Fruit fly (Drosophila melanogaster) whole organism, embryonic: ENCODE measurements around the gene CG32206.

Source experiments
- Ada2b ChIP-seq: fragments of 200-800 bp; sonication (Bioruptor generic); IDR thresholded peaks from 2 replicates; pipeline ENCODE4 v1.3.6; 2022; ENCODE audit warnings: missing biosample characterization, missing genetic modification characterization
- Bdp1 ChIP-seq: fragments of 200-800 bp; sonication (Bioruptor generic); optimal IDR thresholded peaks from 3 replicates; lab custom pipeline; 2016; ENCODE audit warnings: missing biosample characterization, missing genetic modification characterization
- Bgb ChIP-seq: fragments of 200-800 bp; sonication (Bioruptor generic); IDR thresholded peaks from 2 replicates; pipeline ENCODE4 v1.3.6; 2022; ENCODE audit warnings: missing biosample characterization, missing genetic modification characterization; ENCODE audit not compliant: partially characterized antibody
- CG10209 ChIP-seq: fragments of 200-800 bp; sonication (Bioruptor generic); optimal IDR thresholded peaks from 3 replicates; lab custom pipeline; 2017; ENCODE audit warnings: missing biosample characterization, mild to moderate bottlenecking, missing genetic modification characterization, missing genetic modification reagents
- CG10462 ChIP-seq: fragments of 200-800 bp; sonication (Bioruptor generic); optimal IDR thresholded peaks from 2 replicates; lab custom pipeline; 2016; ENCODE audit warnings: missing biosample characterization, missing genetic modification characterization
- CG11093 ChIP-seq: fragments of 200-800 bp; sonication (Bioruptor generic); IDR thresholded peaks from 3 replicates; pipeline ENCODE4 v1.3.6; 2022; ENCODE audit warnings: missing biosample characterization, missing genetic modification characterization
- CG12104 ChIP-seq: fragments of 200-800 bp; sonication (Bioruptor generic); optimal IDR thresholded peaks from 3 replicates; lab custom pipeline; 2016; ENCODE audit warnings: missing biosample characterization, missing genetic modification characterization
- CG12155 ChIP-seq: fragments of 200-800 bp; sonication (Bioruptor generic); optimal IDR thresholded peaks from 3 replicates; lab custom pipeline; 2016; ENCODE audit warnings: missing biosample characterization, missing genetic modification characterization
- CG13894 ChIP-seq: fragments of 200-800 bp; sonication (Bioruptor generic); optimal IDR thresholded peaks from 3 replicates; lab custom pipeline; 2018; ENCODE audit warnings: missing biosample characterization, mild to moderate bottlenecking, missing genetic modification characterization, moderate library complexity
- CG14441 ChIP-seq: fragments of 200-800 bp; sonication (Bioruptor generic); IDR thresholded peaks from 2 replicates; pipeline ENCODE4 v1.3.6; 2022; ENCODE audit warnings: missing biosample characterization, missing genetic modification characterization
- CG14667 ChIP-seq: fragments of 200-800 bp; sonication (Bioruptor generic); IDR thresholded peaks from 2 replicates; pipeline ENCODE4 v1.3.6; 2022; ENCODE audit warnings: missing biosample characterization, missing genetic modification characterization
- CG14965 ChIP-seq: fragments of 200-800 bp; sonication (Bioruptor generic); optimal IDR thresholded peaks from 2 replicates; lab custom pipeline; 2016; ENCODE audit warnings: missing biosample characterization, missing genetic modification characterization, borderline replicate concordance
- CG1602 ChIP-seq: fragments of 200-800 bp; sonication (Bioruptor generic); optimal IDR thresholded peaks from 3 replicates; lab custom pipeline; 2016; ENCODE audit warnings: missing biosample characterization, missing genetic modification characterization
- CG16813 ChIP-seq: fragments of 200-800 bp; sonication (Bioruptor generic); IDR thresholded peaks from 3 replicates; pipeline ENCODE4 v1.3.6; 2022; ENCODE audit warnings: missing biosample characterization, missing genetic modification characterization; ENCODE audit not compliant: partially characterized antibody
- CG17328 ChIP-seq: fragments of 200-800 bp; sonication (Bioruptor generic); IDR thresholded peaks from 2 replicates; pipeline ENCODE4 v1.3.6; 2022; ENCODE audit warnings: missing biosample characterization, missing genetic modification characterization
- CG2120 ChIP-seq: fragments of 200-800 bp; sonication (Bioruptor generic); optimal IDR thresholded peaks from 3 replicates; lab custom pipeline; 2016; ENCODE audit warnings: missing biosample characterization, missing genetic modification characterization
- CG2202 ChIP-seq: fragments of 200-800 bp; sonication (Bioruptor generic); optimal IDR thresholded peaks from 2 replicates; lab custom pipeline; 2018; ENCODE audit warnings: missing biosample characterization, mild to moderate bottlenecking, missing genetic modification characterization
- CG30020 ChIP-seq: fragments of 200-800 bp; optimal IDR thresholded peaks from 2 replicates; lab custom pipeline; 2019; ENCODE audit warnings: missing biosample characterization, mild to moderate bottlenecking, missing genetic modification characterization, moderate library complexity
- CG31388 ChIP-seq: fragments of 200-800 bp; sonication (Bioruptor generic); optimal IDR thresholded peaks from 2 replicates; lab custom pipeline; 2016; ENCODE audit warnings: missing biosample characterization, missing genetic modification characterization
- CG34422 ChIP-seq: fragments of 200-800 bp; sonication (Bioruptor generic); IDR thresholded peaks from 3 replicates; pipeline ENCODE4 v1.3.6; 2022; ENCODE audit warnings: missing biosample characterization, missing genetic modification characterization
- CG4617 ChIP-seq: fragments of 200-800 bp; sonication (Bioruptor generic); optimal IDR thresholded peaks from 3 replicates; lab custom pipeline; 2016; ENCODE audit warnings: missing biosample characterization, missing genetic modification characterization, borderline replicate concordance
- CG5953 ChIP-seq: fragments of 200-800 bp; sonication (Bioruptor generic); IDR thresholded peaks from 2 replicates; pipeline ENCODE4 v1.3.6; 2022; ENCODE audit warnings: missing biosample characterization, missing genetic modification characterization
- CG6272 ChIP-seq: fragments of 200-800 bp; sonication (Bioruptor generic); IDR thresholded peaks from 2 replicates; pipeline ENCODE4 v1.3.6; 2022; ENCODE audit warnings: missing biosample characterization, missing genetic modification characterization
- CG7357 ChIP-seq: fragments of 200-800 bp; sonication (Bioruptor generic); IDR thresholded peaks from 3 replicates; pipeline ENCODE4 v1.3.6; 2022; ENCODE audit warnings: missing biosample characterization, missing genetic modification characterization
- CG8290 ChIP-seq, 3 experiments: fragments of 200-800 bp; sonication (Bioruptor generic); optimal IDR thresholded peaks; 2 replicates each; lab custom pipeline; 2016 to 2019; ENCODE audit warnings: missing biosample characterization in 3 of 3, missing genetic modification characterization in 3 of 3, mild to moderate bottlenecking in 2 of 3, moderate library complexity in 1 of 3
- CG9215 ChIP-seq: fragments of 200-800 bp; sonication (Bioruptor generic); IDR thresholded peaks from 2 replicates; pipeline ENCODE4 v1.3.6; 2022; ENCODE audit warnings: missing biosample characterization, missing genetic modification characterization
- CG9437 ChIP-seq: fragments of 200-800 bp; sonication (Bioruptor generic); optimal IDR thresholded peaks from 2 replicates; lab custom pipeline; 2018; ENCODE audit warnings: missing biosample characterization, mild to moderate bottlenecking, missing genetic modification characterization
- Dfd ChIP-seq, 2 experiments: fragments of >200 bp; optimal IDR thresholded peaks; 2 replicates each; lab custom pipeline; 2017; ENCODE audit warnings: missing biosample characterization in 2 of 2, missing genetic modification characterization in 2 of 2
- E2f2 ChIP-seq: fragments of 200-800 bp; sonication (Bioruptor generic); IDR thresholded peaks from 2 replicates; pipeline ENCODE4 v1.3.6; 2022; ENCODE audit warnings: missing biosample characterization, missing genetic modification characterization
- Hr3 ChIP-seq: fragments of 200-800 bp; sonication (Bioruptor generic); optimal IDR thresholded peaks from 3 replicates; lab custom pipeline; 2016; ENCODE audit warnings: missing biosample characterization, missing genetic modification characterization
- Lpt ChIP-seq: fragments of >200 bp; optimal IDR thresholded peaks from 2 replicates; lab custom pipeline; 2018; ENCODE audit warnings: missing biosample characterization, missing genetic modification characterization
- Scr ChIP-seq: fragments of 200-800 bp; sonication (Bioruptor generic); IDR thresholded peaks from 2 replicates; pipeline ENCODE4 v1.3.6; 2022; ENCODE audit warnings: missing biosample characterization, missing genetic modification characterization; ENCODE audit not compliant: partially characterized antibody
- Sry-δ ChIP-seq: fragments of 200-800 bp; sonication (Bioruptor generic); optimal IDR thresholded peaks from 2 replicates; lab custom pipeline; 2016; ENCODE audit warnings: missing biosample characterization, missing genetic modification characterization
- Taf1 ChIP-seq: fragments of 200-800 bp; sonication (Bioruptor generic); IDR thresholded peaks from 2 replicates; pipeline ENCODE4 v1.3.6; 2022; ENCODE audit warnings: missing biosample characterization, missing genetic modification characterization
- Tbp ChIP-seq: fragments of >200 bp; optimal IDR thresholded peaks from 2 replicates; lab custom pipeline; 2018; ENCODE audit warnings: missing biosample characterization, missing genetic modification characterization
- ap ChIP-seq: fragments of 200-800 bp; sonication (Bioruptor generic); IDR thresholded peaks from 2 replicates; pipeline ENCODE4 v1.3.6; 2022; ENCODE audit warnings: missing biosample characterization, missing genetic modification characterization
- ase ChIP-seq: fragments of 200-800 bp; sonication (Bioruptor generic); IDR thresholded peaks from 3 replicates; pipeline ENCODE4 v1.3.6; 2022; ENCODE audit warnings: missing biosample characterization, missing genetic modification characterization
- br ChIP-seq: fragments of >200 bp; optimal IDR thresholded peaks from 2 replicates; lab custom pipeline; 2017
- danr ChIP-seq: fragments of 200-800 bp; sonication (Bioruptor generic); IDR thresholded peaks from 2 replicates; pipeline ENCODE4 v1.3.6; 2022; ENCODE audit warnings: missing biosample characterization, missing genetic modification characterization
- dpn ChIP-seq, 2 experiments: fragments of 200-800 bp; sonication (Bioruptor generic); optimal IDR thresholded peaks; 3 replicates each; lab custom pipeline; 2016; ENCODE audit warnings: missing biosample characterization in 2 of 2, missing genetic modification characterization in 2 of 2
- fd102C ChIP-seq: fragments of 200-800 bp; sonication (Bioruptor generic); optimal IDR thresholded peaks from 2 replicates; lab custom pipeline; 2018; ENCODE audit warnings: missing biosample characterization, mild to moderate bottlenecking, missing genetic modification characterization, moderate library complexity
- gcm ChIP-seq: fragments of 200-800 bp; sonication (Bioruptor generic); optimal IDR thresholded peaks from 2 replicates; lab custom pipeline; 2019; ENCODE audit warnings: missing biosample characterization, mild to moderate bottlenecking, missing genetic modification characterization, moderate library complexity
- gcm2 ChIP-seq: fragments of 200-800 bp; sonication (Bioruptor generic); optimal IDR thresholded peaks from 2 replicates; lab custom pipeline; 2016; ENCODE audit warnings: missing biosample characterization, missing genetic modification characterization
- grau ChIP-seq: fragments of 200-800 bp; optimal IDR thresholded peaks from 3 replicates; lab custom pipeline; 2019; ENCODE audit warnings: missing biosample characterization, mild to moderate bottlenecking, missing genetic modification characterization, moderate library complexity
- gsb-n ChIP-seq: fragments of 200-800 bp; sonication (Bioruptor generic); optimal IDR thresholded peaks from 3 replicates; lab custom pipeline; 2018; ENCODE audit warnings: missing biosample characterization, mild to moderate bottlenecking, missing genetic modification characterization
- org-1 ChIP-seq: fragments of 200-800 bp; sonication (Bioruptor generic); optimal IDR thresholded peaks from 2 replicates; lab custom pipeline; 2017; ENCODE audit warnings: missing biosample characterization, missing genetic modification characterization
- scrt ChIP-seq: fragments of 200-800 bp; sonication (Bioruptor generic); optimal IDR thresholded peaks from 2 replicates; lab custom pipeline; 2018; ENCODE audit warnings: missing biosample characterization, mild to moderate bottlenecking, missing genetic modification characterization, moderate library complexity
- sim ChIP-seq: fragments of 200-800 bp; sonication (Bioruptor generic); IDR thresholded peaks from 2 replicates; pipeline ENCODE4 v1.3.6; 2022; ENCODE audit warnings: missing biosample characterization, missing genetic modification characterization
- z ChIP-seq: fragments of 200-800 bp; sonication (Bioruptor generic); IDR thresholded peaks from 3 replicates; pipeline ENCODE4 v1.3.6; 2022; ENCODE audit warnings: missing biosample characterization, missing genetic modification characterization

CG32206 gene

DNA sequence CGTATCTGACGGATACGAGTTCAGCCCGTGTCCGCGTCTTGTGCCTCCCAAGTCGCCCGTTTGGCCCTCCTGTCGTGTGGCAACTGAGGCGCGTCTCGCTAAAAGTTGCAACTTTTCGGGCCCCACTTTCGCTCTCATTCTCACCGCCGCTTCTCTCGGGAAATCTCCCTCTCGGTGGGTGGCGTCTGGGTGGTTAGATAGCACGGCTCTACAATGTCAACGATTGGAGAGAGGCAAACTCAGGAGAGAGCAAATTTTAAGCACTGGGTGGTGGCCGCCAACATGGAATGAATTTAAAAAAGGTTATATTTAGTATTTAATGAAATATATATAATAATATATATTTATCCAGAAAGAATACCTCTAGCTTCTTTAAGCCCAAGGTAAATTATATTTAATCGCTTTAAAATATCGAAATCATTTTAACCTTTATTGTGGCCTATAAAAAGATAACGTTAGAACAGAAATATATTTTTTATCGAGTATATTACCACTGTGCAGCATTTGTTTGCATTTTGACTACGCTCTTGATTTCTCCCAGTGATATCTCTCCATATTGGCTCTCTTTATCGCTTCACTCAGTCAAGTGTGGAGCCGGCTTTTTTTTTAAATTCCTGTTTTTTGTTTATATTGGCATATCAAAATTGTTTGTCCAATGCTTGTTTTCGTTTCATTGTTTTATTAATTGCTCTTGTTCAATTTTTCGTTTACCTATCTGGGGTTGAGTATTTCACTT lies 120.1 kb downstream of the CG32206 start, which contains the start of gene Gbs-76A (continued):
- TF ChIP-seq grau (peak; percentile 90), dpn (GFP tag; optimal IDR thresholded peaks at IDR 0.05; lab: Kevin White, UChicago) (peak in 1 of 2 experiments; percentile 56), gsb-n (tag; lab: Kevin White, UChicago) (peak; percentile 71), sim (no peak), Bdp1 (GFP tag; lab: Kevin White, UChicago) (no peak), CG31388 (GFP tag; lab: Kevin White, UChicago) (no peak), CG2202 (peak; percentile 54), Scr (GFP tag; lab: Robert Waterston, UW) (peak; percentile 33; the same call in 1 of the 2 replicates), CG16813 (no peak), CG30020 (tag; lab: Kevin White, UChicago) (peak; percentile 49), Hr3 (GFP tag; lab: Kevin White, UChicago) (peak; percentile 75), Taf1 (GFP tag; lab: Robert Waterston, UW) (peak; percentile 63), fd102C (GFP tag; lab: Kevin White, UChicago) (no peak), Bgb (GFP tag; lab: Robert Waterston, UW) (no peak), Ada2b (GFP tag; lab: Robert Waterston, UW) (peak; percentile 76), CG8290 (GFP tag; optimal IDR thresholded peaks at IDR 0.05; lab: Kevin White, UChicago) (no peak), CG8290 (tag; optimal IDR thresholded peaks at IDR 0.05; lab: Kevin White, UChicago) (peak in 1 of 2 experiments; percentile 13), scrt (peak; percentile 77), Tbp (GFP tag; lab: Kevin White, UChicago) (no peak), Dfd (GFP tag; optimal IDR thresholded peaks at IDR 0.05; lab: Kevin White, UChicago) (no peak), CG4617 (GFP tag; lab: Kevin White, UChicago) (peak; percentile 4), CG6272 (GFP tag; lab: Robert Waterston, UW) (peak; percentile 43; the same call in 1 of the 2 replicates), CG10209 (GFP tag; lab: Kevin White, UChicago) (peak; percentile 84), CG11093 (GFP tag; lab: Robert Waterston, UW) (0 out of 3 replicates have a peak, but pooled peaks have one; percentile 57), gcm (GFP tag; lab: Kevin White, UChicago) (peak; percentile 91), E2f2 (GFP tag; lab: Robert Waterston, UW) (peak; percentile 67; the same call in 1 of the 2 replicates), CG13894 (tag; lab: Kevin White, UChicago) (peak; percentile 87), Sry-δ (no peak), CG10462 (peak; percentile 1), CG12155 (no peak), CG34422 (GFP tag; lab: Robert Waterston, UW) (peak; percentile 81), CG17328 (GFP tag; lab: Robert Waterston, UW) (peak; percentile 62), CG7357 (peak; percentile 79), CG1602 (GFP tag; lab: Kevin White, UChicago) (peak; percentile 60), CG14965 (GFP tag; lab: Kevin White, UChicago) (no peak), Lpt (GFP tag; lab: Kevin White, UChicago) (no peak), ase (GFP tag; lab: Robert Waterston, UW) (peak; percentile 67; the same call in 2 of the 3 replicates), z (GFP tag; lab: Robert Waterston, UW) (no peak), danr (GFP tag; lab: Robert Waterston, UW) (0 out of 2 replicates have a peak, but pooled peaks have one; percentile 5), org-1 (GFP tag; lab: Kevin White, UChicago) (peak; percentile 60), CG9437 (GFP tag; lab: Kevin White, UChicago) (peak; percentile 79), CG5953 (GFP tag; lab: Robert Waterston, UW) (peak; percentile 33; the same call in 1 of the 2 replicates), gcm2 (GFP tag; lab: Kevin White, UChicago) (no peak), ap (GFP tag; lab: Robert Waterston, UW) (peak; percentile 49; the same call in 1 of the 2 replicates), br (lab: Kevin White, UChicago) (no peak), CG14441 (GFP tag; lab: Robert Waterston, UW) (no peak; the same call in 1 of the 2 replicates), CG14667 (GFP tag; lab: Robert Waterston, UW) (peak; percentile 22; the same call in 1 of the 2 replicates), CG2120 (GFP tag; lab: Kevin White, UChicago) (peak; percentile 66), CG12104 (GFP tag; lab: Kevin White, UChicago) (peak; percentile 34), CG9215 (GFP tag; lab: Robert Waterston, UW) (peak; percentile 70)
